Fruit fly (Drosophila melanogaster): ENCODE results near the gene CG14739.

Gene CG14739

dm6 chr3R:12049113-12049512 lies at the start of gene CG14739:
Gene CG14739 (minus strand): TSS chr3R:12049213.
- TF ChIP-seq cic (GFP tag; optimal IDR thresholded peaks at IDR 0.05) = no peak
- no peak for TF ChIP-seq Clk (GFP tag; optimal IDR thresholded peaks at IDR 0.05)
- no peak for TF ChIP-seq Hr96 (GFP tag; optimal IDR thresholded peaks at IDR 0.05)
- no peak for TF ChIP-seq cnc (optimal IDR thresholded peaks at IDR 0.05)
- TF ChIP-seq pad (GFP tag; optimal IDR thresholded peaks at IDR 0.05) = no peak

dm6 chr3R:12094588-12094987 lies 45.6 kb upstream of the CG14739 start, which contains the start of gene dpr17:
Gene dpr17 (plus strand): TSS chr3R:12094876.
- TF ChIP-seq pad (GFP tag; optimal IDR thresholded peaks at IDR 0.05) (peak; percentile 94), cnc (optimal IDR thresholded peaks at IDR 0.05) (no peak)

- TF ChIP-seq CG14711 (tag; optimal IDR thresholded peaks at IDR 0.05) (no peak), CG11617 (GFP tag; optimal IDR thresholded peaks at IDR 0.05) (no peak), pad (GFP tag; optimal IDR thresholded peaks at IDR 0.05) (no peak), CG7045 (GFP tag; optimal IDR thresholded peaks at IDR 0.05) (no peak), toe (GFP tag; optimal IDR thresholded peaks at IDR 0.05) (peak; percentile 18), CG12768 (GFP tag; optimal IDR thresholded peaks at IDR 0.05) (peak; percentile 15), CG33017 (tag; optimal IDR thresholded peaks at IDR 0.05) (no peak), CG5204 (GFP tag; optimal IDR thresholded peaks at IDR 0.05) (no peak), Crg-1 (GFP tag; optimal IDR thresholded peaks at IDR 0.05) (no peak), CG7101 (tag; optimal IDR thresholded peaks at IDR 0.05) (no peak), Hr96 (GFP tag; optimal IDR thresholded peaks at IDR 0.05) (no peak), bab1 (GFP tag; optimal IDR thresholded peaks at IDR 0.05) (peak; percentile 45)
Measured at dm6 chr3R:12090549-12090948, 41.5 kb upstream of the CG14739 start, which contains the start of gene ATP8B. Gene ATP8B (minus strand): TSS chr3R:12090612.

dm6 chr3R:12083537-12083936 lies 34.5 kb upstream of the CG14739 start:
- TF ChIP-seq CG11617 (GFP tag; optimal IDR thresholded peaks at IDR 0.05) (no peak), Clk (GFP tag; optimal IDR thresholded peaks at IDR 0.05) (no peak), CG33017 (tag; optimal IDR thresholded peaks at IDR 0.05) (peak; percentile 19), CG1620 (GFP tag; optimal IDR thresholded peaks at IDR 0.05) (no peak), CG12768 (GFP tag; optimal IDR thresholded peaks at IDR 0.05) (no peak)

- no peak for TF ChIP-seq cnc (optimal IDR thresholded peaks at IDR 0.05)
- no peak for TF ChIP-seq CG5204 (GFP tag; optimal IDR thresholded peaks at IDR 0.05)
- no peak for TF ChIP-seq pad (GFP tag; optimal IDR thresholded peaks at IDR 0.05)
- no peak for TF ChIP-seq cic (GFP tag; optimal IDR thresholded peaks at IDR 0.05)
- TF ChIP-seq Crg-1 (GFP tag; optimal IDR thresholded peaks at IDR 0.05) = no peak
- no peak for TF ChIP-seq kay (GFP tag; ENCODE audit: borderline replicate concordance)
- no peak for TF ChIP-seq Clk (GFP tag; optimal IDR thresholded peaks at IDR 0.05)
- no peak for TF ChIP-seq Hr96 (GFP tag; optimal IDR thresholded peaks at IDR 0.05)
- TF ChIP-seq CG11617 (GFP tag; optimal IDR thresholded peaks at IDR 0.05) = no peak
- no peak for TF ChIP-seq ovo (GFP tag; optimal IDR thresholded peaks at IDR 0.05)
- TF ChIP-seq tj (GFP tag; optimal IDR thresholded peaks at IDR 0.05) = no peak
- TF ChIP-seq CG12768 (GFP tag; optimal IDR thresholded peaks at IDR 0.05) = no peak
- no peak for TF ChIP-seq CG33017 (tag; optimal IDR thresholded peaks at IDR 0.05)
- no peak for TF ChIP-seq bab1 (GFP tag; optimal IDR thresholded peaks at IDR 0.05)
- no peak for TF ChIP-seq CG1620 (GFP tag; optimal IDR thresholded peaks at IDR 0.05)
Measured at dm6 chr3R:12080370-12080968, 31.5 kb upstream of the CG14739 start.

- TF ChIP-seq CG7101 (tag; optimal IDR thresholded peaks at IDR 0.05) = peak; percentile 69
- no peak for TF ChIP-seq cnc (optimal IDR thresholded peaks at IDR 0.05)
- peak; percentile 78 for TF ChIP-seq CG7045 (GFP tag; optimal IDR thresholded peaks at IDR 0.05)
- peak; percentile 64 for TF ChIP-seq CG12768 (GFP tag; optimal IDR thresholded peaks at IDR 0.05)
- TF ChIP-seq CG14711 (tag; optimal IDR thresholded peaks at IDR 0.05) = peak; percentile 71
- peak; percentile 18 for TF ChIP-seq pad (GFP tag; optimal IDR thresholded peaks at IDR 0.05)
- no peak for TF ChIP-seq cic (GFP tag; optimal IDR thresholded peaks at IDR 0.05)
- TF ChIP-seq Mnt (GFP tag; optimal IDR thresholded peaks at IDR 0.05) = no peak
- peak; percentile 11 for TF ChIP-seq toe (GFP tag; optimal IDR thresholded peaks at IDR 0.05)
- TF ChIP-seq CG5204 (GFP tag; optimal IDR thresholded peaks at IDR 0.05) = peak; percentile 23
- no peak for TF ChIP-seq bab1 (GFP tag; optimal IDR thresholded peaks at IDR 0.05)
- TF ChIP-seq tj (GFP tag; optimal IDR thresholded peaks at IDR 0.05) = no peak
- TF ChIP-seq Hr96 (GFP tag; optimal IDR thresholded peaks at IDR 0.05) = no peak
- no peak for TF ChIP-seq CG1620 (GFP tag; optimal IDR thresholded peaks at IDR 0.05)
- peak; percentile 31 for TF ChIP-seq kay (GFP tag; ENCODE audit: borderline replicate concordance)
- TF ChIP-seq Crg-1 (GFP tag; optimal IDR thresholded peaks at IDR 0.05) = no peak
- no peak for TF ChIP-seq ovo (GFP tag; optimal IDR thresholded peaks at IDR 0.05)
- peak; percentile 84 for TF ChIP-seq CG33017 (tag; optimal IDR thresholded peaks at IDR 0.05)
- TF ChIP-seq CG11617 (GFP tag; optimal IDR thresholded peaks at IDR 0.05) = peak; percentile 15
- TF ChIP-seq Clk (GFP tag; optimal IDR thresholded peaks at IDR 0.05) = peak; percentile 66
Measured at dm6 chr3R:12078961-12079360, 29.9 kb upstream of the CG14739 start.

- TF ChIP-seq Hr96 (GFP tag; optimal IDR thresholded peaks at IDR 0.05) (no peak), cic (GFP tag; optimal IDR thresholded peaks at IDR 0.05) (no peak), cnc (optimal IDR thresholded peaks at IDR 0.05) (no peak)
Measured at dm6 chr3R:12062844-12063243, 13.8 kb upstream of the CG14739 start, which contains the start of gene CG14740. Gene CG14740 (minus strand): TSS chr3R:12062944.
